Fruit fly (Drosophila melanogaster): ENCODE results near the gene ssx.

dm6 chrX:1321664-1322063, 48.7 kb upstream of the ssx start:
- TF ChIP-seq Clk (GFP tag; optimal IDR thresholded peaks at IDR 0.05) (no peak), Mnt (GFP tag; optimal IDR thresholded peaks at IDR 0.05) (no peak), kay (GFP tag; ENCODE audit: borderline replicate concordance) (no peak)

All from whole organism, adult.